Worm (Caenorhabditis elegans): ENCODE measurements around the gene B0496.1.

DNA sequence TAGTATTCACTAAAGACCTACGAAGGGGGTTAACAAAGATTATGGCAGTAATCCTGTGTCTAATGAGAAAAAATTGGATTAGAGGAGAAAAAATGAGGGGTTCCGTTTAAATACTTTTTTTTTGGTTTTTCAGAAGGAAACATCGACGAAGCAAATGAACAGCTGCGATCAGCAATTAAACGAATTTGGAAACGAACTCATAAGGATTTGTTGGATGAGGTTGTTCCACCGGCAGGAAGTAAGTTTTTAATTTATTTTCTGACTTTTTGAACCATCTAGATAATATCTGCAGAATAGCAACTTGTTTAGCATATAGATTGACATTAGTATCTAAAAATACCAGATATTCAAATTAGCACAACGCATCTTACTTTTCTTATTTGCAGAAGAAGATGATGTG is 32.5 kb upstream of the B0496.1 start:
- TF ChIP-seq madf-6 (GFP tag; IDR thresholded peaks at IDR 0.05) (no peak), pha-4 (tag; optimal IDR thresholded peaks at IDR 0.05) (no peak), ccch-3 (GFP tag; optimal IDR thresholded peaks at IDR 0.05) (no peak), lin-54 (GFP tag; optimal IDR thresholded peaks at IDR 0.05) (no peak), cebp-1 (GFP tag; IDR thresholded peaks at IDR 0.05) (no peak), cebp-1 (tag; optimal IDR thresholded peaks at IDR 0.05) (no peak), him-1 (tag; optimal IDR thresholded peaks at IDR 0.05) (no peak), ama-1 (optimal IDR thresholded peaks at IDR 0.05) (no peak), ama-1 (GFP tag; optimal IDR thresholded peaks at IDR 0.05) (no peak), snpc-4 (GFP tag; optimal IDR thresholded peaks at IDR 0.05) (no peak), snpc-4 (tag; optimal IDR thresholded peaks at IDR 0.05) (no peak), ztf-3 (GFP tag; optimal IDR thresholded peaks at IDR 0.05) (no peak), aptf-3 (GFP tag; IDR thresholded peaks at IDR 0.05) (no peak), F39B2.1 (GFP tag; IDR thresholded peaks at IDR 0.05) (no peak)

Measured in whole organism, young adult.